Fruit fly (Drosophila melanogaster) whole organism, wandering third instar larva: Measurements from ENCODE around the gene CG4362.
A peak's percentile ranks its signal among the peaks of the same experiment; 100 is the strongest.

Experiments
- CG9705 ChIP-seq: fragments of 200-800 bp; sonication (Bioruptor generic); optimal IDR thresholded peaks from 2 replicates; lab custom pipeline; 2018; ENCODE audit warnings: missing biosample characterization, mild to moderate bottlenecking, missing genetic modification characterization
- Hnf4 ChIP-seq: fragments of 200-800 bp; sonication (Bioruptor generic); optimal IDR thresholded peaks from 2 replicates; lab custom pipeline; 2016; ENCODE audit warnings: missing biosample characterization, mild to moderate bottlenecking, missing genetic modification characterization
- dsf ChIP-seq: sonication (Bioruptor generic); optimal IDR thresholded peaks from 2 replicates; lab custom pipeline; 2016; ENCODE audit warnings: missing biosample characterization, missing genetic modification characterization, borderline replicate concordance
- foxo ChIP-seq, 2 experiments: fragments of 200-800 bp; sonication (Bioruptor generic); optimal IDR thresholded peaks; 2 replicates in 1 of 2; 3 replicates in 1 of 2; lab custom pipeline; 2016 to 2017; ENCODE audit warnings: missing biosample characterization in 2 of 2, missing genetic modification characterization in 2 of 2
- jim ChIP-seq: fragments of 175-275, 200-325 bp; sonication (Bioruptor generic); optimal IDR thresholded peaks from 2 replicates; lab custom pipeline; 2016; ENCODE audit warnings: missing biosample characterization, mild to moderate bottlenecking, missing genetic modification characterization
- pan ChIP-seq: fragments of >200 bp; optimal IDR thresholded peaks from 2 replicates; lab custom pipeline; 2017
- rgr ChIP-seq: fragments of 200-800 bp; sonication (Bioruptor generic); optimal IDR thresholded peaks from 3 replicates; lab custom pipeline; 2016; ENCODE audit warnings: missing biosample characterization, mild to moderate bottlenecking, missing genetic modification characterization
- sage ChIP-seq: fragments of 200-800 bp; sonication (Bioruptor generic); optimal IDR thresholded peaks from 2 replicates; lab custom pipeline; 2016; ENCODE audit warnings: missing biosample characterization, mild to moderate bottlenecking, missing genetic modification characterization

- TF ChIP-seq foxo (GFP tag; optimal IDR thresholded peaks at IDR 0.05; lab: Kevin White, UChicago) (peak in 1 of 2 experiments; percentile 40), jim (GFP tag; lab: Kevin White, UChicago) (peak; percentile 91), rgr (GFP tag; lab: Kevin White, UChicago) (peak; percentile 22), pan (lab: Kevin White, UChicago) (no peak), Hnf4 (GFP tag; lab: Kevin White, UChicago) (peak; percentile 15), sage (GFP tag; lab: Kevin White, UChicago) (peak; percentile 44), dsf (GFP tag; lab: Kevin White, UChicago) (no peak), CG9705 (GFP tag; lab: Kevin White, UChicago) (no peak)
Measured at dm6 chr3R:20308972-20309660, 1.8 kb upstream of the CG4362 start, which contains the start of gene Orp8.
